Worm (Caenorhabditis elegans): ENCODE measurements around the gene F13B6.3.

ce11 chrIV:7454890-7455289, 10.9 kb downstream of the F13B6.3 start:
- TF ChIP-seq ama-1 (optimal IDR thresholded peaks at IDR 0.05), result no peak
- no peak for TF ChIP-seq egl-27 (tag; optimal IDR thresholded peaks at IDR 0.05)
- no peak for TF ChIP-seq nhr-237 (tag; optimal IDR thresholded peaks at IDR 0.05)
- no peak for TF ChIP-seq sem-4 (tag; optimal IDR thresholded peaks at IDR 0.05)
- no peak for TF ChIP-seq lin-39 (tag; optimal IDR thresholded peaks at IDR 0.05)
- TF ChIP-seq elt-3 (tag; optimal IDR thresholded peaks at IDR 0.05), result no peak
- no peak for TF ChIP-seq mdl-1 (tag; optimal IDR thresholded peaks at IDR 0.05)
- TF ChIP-seq lin-11 (tag; optimal IDR thresholded peaks at IDR 0.05), result no peak
- no peak for TF ChIP-seq nhr-12 (tag; optimal IDR thresholded peaks at IDR 0.05)
- no peak for TF ChIP-seq lin-13 (GFP tag; optimal IDR thresholded peaks at IDR 0.05)
- TF ChIP-seq blmp-1 (tag; optimal IDR thresholded peaks at IDR 0.05; ENCODE audit: insufficient read depth), result no peak
- TF ChIP-seq zag-1 (tag; optimal IDR thresholded peaks at IDR 0.05), result no peak
- no peak for TF ChIP-seq nhr-25 (tag; optimal IDR thresholded peaks at IDR 0.05)
- no peak for TF ChIP-seq skn-1 (tag; optimal IDR thresholded peaks at IDR 0.05)

All from whole organism, L2 larva.